Fruit fly (Drosophila melanogaster) whole organism, wandering third instar larva: ENCODE measurements around the gene CG42537.

Experiments
- CrebA ChIP-seq: fragments of 200-800 bp; sonication (Bioruptor generic); optimal IDR thresholded peaks from 2 replicates; lab custom pipeline; 2016; ENCODE audit warnings: missing biosample characterization, mild to moderate bottlenecking, missing genetic modification characterization, borderline replicate concordance
- Hr78 ChIP-seq: fragments of >200 bp; optimal IDR thresholded peaks from 2 replicates; lab custom pipeline; 2017; ENCODE audit warnings: missing biosample characterization, missing genetic modification characterization

dm6 chr3R:6380129-6380528 is 2.5 kb downstream of the CG42537 start, which contains the start of the genes CG1024 and TfIIFalpha:
- no peak for TF ChIP-seq CrebA
- no peak for TF ChIP-seq Hr78
